Worm (Caenorhabditis elegans): ENCODE data around the gene sds-22.

Gene sds-22

ce11 chrII:7889321-7889720, 31.1 kb downstream of the sds-22 start:
- TF ChIP-seq nhr-2 (tag; optimal IDR thresholded peaks at IDR 0.05) (no peak), flh-1 (GFP tag; optimal IDR thresholded peaks at IDR 0.05) (no peak), lin-13 (tag; optimal IDR thresholded peaks at IDR 0.05) (no peak), elt-3 (tag; optimal IDR thresholded peaks at IDR 0.05) (no peak), mls-2 (tag; optimal IDR thresholded peaks at IDR 0.05) (no peak), M03D4.4 (tag; optimal IDR thresholded peaks at IDR 0.05) (no peak), mep-1 (tag; optimal IDR thresholded peaks at IDR 0.05) (no peak), cnd-1 (tag; optimal IDR thresholded peaks at IDR 0.05) (no peak), pha-4 (tag; optimal IDR thresholded peaks at IDR 0.05) (no peak), sptf-1 (tag; optimal IDR thresholded peaks at IDR 0.05) (no peak)

- TF ChIP-seq hlh-1 (tag; optimal IDR thresholded peaks at IDR 0.05): peak; percentile 28
- no peak for TF ChIP-seq drap-1 (GFP tag; optimal IDR thresholded peaks at IDR 0.05)
- peak; percentile 51 for TF ChIP-seq ces-1 (GFP tag; optimal IDR thresholded peaks at IDR 0.05)
- TF ChIP-seq lin-13 (tag; optimal IDR thresholded peaks at IDR 0.05): no peak
- TF ChIP-seq tbx-8 (GFP tag; optimal IDR thresholded peaks at IDR 0.05): no peak
- no peak for TF ChIP-seq cnd-1 (tag; optimal IDR thresholded peaks at IDR 0.05)
- TF ChIP-seq nhr-2 (tag; optimal IDR thresholded peaks at IDR 0.05): no peak
- TF ChIP-seq lsy-2 (tag; optimal IDR thresholded peaks at IDR 0.05): peak; percentile 5
- peak; percentile 1 for TF ChIP-seq mls-2 (tag; optimal IDR thresholded peaks at IDR 0.05)
- no peak for TF ChIP-seq sem-2 (GFP tag; optimal IDR thresholded peaks at IDR 0.05)
- no peak for TF ChIP-seq sptf-1 (tag; optimal IDR thresholded peaks at IDR 0.05)
- no peak for TF ChIP-seq unc-39 (tag; optimal IDR thresholded peaks at IDR 0.05)
- no peak for TF ChIP-seq lin-32 (GFP tag; optimal IDR thresholded peaks at IDR 0.05)
- peak; percentile 68 for TF ChIP-seq unc-120 (tag; optimal IDR thresholded peaks at IDR 0.05; ENCODE audit: poor library complexity, severe bottlenecking)
These were observed 33.8 kb downstream of the sds-22 start for ce11 chrII:7891869-7892615.

- TF ChIP-seq mls-2 (tag; optimal IDR thresholded peaks at IDR 0.05) (no peak), snpc-4 (tag; optimal IDR thresholded peaks at IDR 0.05) (no peak), lin-13 (tag; optimal IDR thresholded peaks at IDR 0.05) (no peak), mab-5 (tag; optimal IDR thresholded peaks at IDR 0.05) (no peak), lin-32 (GFP tag; optimal IDR thresholded peaks at IDR 0.05) (no peak), nhr-237 (tag; optimal IDR thresholded peaks at IDR 0.05) (no peak), unc-120 (tag; optimal IDR thresholded peaks at IDR 0.05; ENCODE audit: poor library complexity, severe bottlenecking) (no peak)
These were observed 34.6 kb downstream of the sds-22 start, which contains the start of gene ptc-1 for ce11 chrII:7892761-7893272. Gene ptc-1 (plus strand): TSS chrII:7893222.

ce11 chrII:7893648-7894047, 35.4 kb downstream of the sds-22 start:
- no peak for TF ChIP-seq lin-32 (GFP tag; optimal IDR thresholded peaks at IDR 0.05)
- TF ChIP-seq cnd-1 (tag; optimal IDR thresholded peaks at IDR 0.05): no peak
- TF ChIP-seq flh-1 (GFP tag; optimal IDR thresholded peaks at IDR 0.05): no peak
- TF ChIP-seq elt-3 (tag; optimal IDR thresholded peaks at IDR 0.05): no peak
- TF ChIP-seq nhr-2 (tag; optimal IDR thresholded peaks at IDR 0.05): no peak
- TF ChIP-seq nhr-12 (tag; optimal IDR thresholded peaks at IDR 0.05): no peak
- no peak for TF ChIP-seq mls-2 (tag; optimal IDR thresholded peaks at IDR 0.05)
- TF ChIP-seq ztf-11 (tag; optimal IDR thresholded peaks at IDR 0.05): no peak
- no peak for TF ChIP-seq sem-2 (GFP tag; optimal IDR thresholded peaks at IDR 0.05)
- no peak for TF ChIP-seq nhr-237 (tag; optimal IDR thresholded peaks at IDR 0.05)
- TF ChIP-seq ceh-83 (GFP tag; optimal IDR thresholded peaks at IDR 0.05): no peak
- no peak for TF ChIP-seq tbx-8 (GFP tag; optimal IDR thresholded peaks at IDR 0.05)
- no peak for TF ChIP-seq ceh-39 (tag; optimal IDR thresholded peaks at IDR 0.05)
- no peak for TF ChIP-seq ces-1 (GFP tag; optimal IDR thresholded peaks at IDR 0.05)
- no peak for TF ChIP-seq blmp-1 (tag; optimal IDR thresholded peaks at IDR 0.05)
- TF ChIP-seq unc-120 (tag; optimal IDR thresholded peaks at IDR 0.05; ENCODE audit: poor library complexity, severe bottlenecking): no peak
- no peak for TF ChIP-seq elt-1 (tag; optimal IDR thresholded peaks at IDR 0.05; ENCODE audit: borderline replicate concordance, insufficient read depth)
- TF ChIP-seq ham-2 (GFP tag; optimal IDR thresholded peaks at IDR 0.05): no peak
- TF ChIP-seq mep-1 (tag; optimal IDR thresholded peaks at IDR 0.05): no peak
- no peak for TF ChIP-seq hlh-1 (tag; optimal IDR thresholded peaks at IDR 0.05)

- TF ChIP-seq unc-62 (GFP tag; optimal IDR thresholded peaks at IDR 0.05): peak; percentile 34
- TF ChIP-seq mep-1 (tag; optimal IDR thresholded peaks at IDR 0.05): no peak
These were observed 37.0 kb downstream of the sds-22 start for ce11 chrII:7895190-7895589.

Data from whole organism, mixed stage, embryonic.